Fruit fly (Drosophila melanogaster) whole organism: ENCODE measurements around the gene Ilp1.

Source experiments
- CG8478 ChIP-seq: fragments of >200 bp; optimal IDR thresholded peaks from 2 replicates; lab custom pipeline; 2018; ENCODE audit warnings: inconsistent platforms
- pan ChIP-seq: fragments of >200 bp; optimal IDR thresholded peaks from 2 replicates; lab custom pipeline; 2017
- usp ChIP-seq: fragments of >200 bp; optimal IDR thresholded peaks from 2 replicates; lab custom pipeline; 2017; ENCODE audit warnings: missing biosample characterization, missing genetic modification characterization, mixed read lengths

dm6 chr3L:9832125-9832524 lies 33.9 kb downstream of the Ilp1 start:
- TF ChIP-seq CG8478 (lab: Kevin White, UChicago): no peak
- TF ChIP-seq usp: no peak
- no peak for TF ChIP-seq pan (lab: Kevin White, UChicago)
